Worm (Caenorhabditis elegans): ENCODE data around the gene T19H12.2.

T19H12.2 gene

DNA sequence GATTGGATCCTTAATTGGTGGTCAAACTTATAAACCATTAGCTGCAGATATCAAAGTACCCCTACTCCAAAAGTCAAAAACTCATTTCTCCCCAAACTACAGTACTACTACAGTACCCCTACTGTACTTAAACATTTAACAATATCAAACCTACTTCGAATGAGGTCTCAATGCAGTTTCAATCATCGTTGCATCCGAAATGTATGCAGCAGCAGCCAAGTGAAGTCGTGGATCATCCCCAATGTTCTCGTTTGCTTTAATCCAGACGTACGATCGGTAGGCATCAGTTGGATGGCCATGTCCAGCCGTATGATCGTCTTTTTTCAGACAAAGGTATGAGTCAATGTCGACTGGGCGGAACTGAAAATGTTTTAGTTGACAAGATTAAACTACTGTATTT, 32.7 kb upstream of the T19H12.2 start:
- TF ChIP-seq aha-1 (tag) (peak; percentile 91), nhr-77 (tag; optimal IDR thresholded peaks at IDR 0.05) (no peak)

DNA sequence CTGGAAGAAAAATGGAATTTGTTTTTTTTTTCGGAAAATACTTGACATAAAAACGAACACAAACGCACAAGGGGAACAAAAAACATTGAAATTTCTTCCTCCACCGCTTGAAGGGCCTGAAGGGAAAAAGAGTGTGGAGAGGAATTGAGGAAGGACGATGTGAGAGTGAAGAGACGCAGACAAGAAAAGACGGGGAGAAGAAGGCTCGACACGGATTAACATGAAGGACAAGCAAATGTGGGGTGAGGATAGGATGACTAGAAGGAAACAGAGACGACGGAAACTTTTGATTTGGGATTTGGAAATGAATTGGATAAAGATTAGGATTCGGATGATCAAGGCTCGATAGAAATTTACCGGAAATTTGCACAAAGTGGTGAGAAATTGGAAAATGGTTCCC, 29.7 kb upstream of the T19H12.2 start:
- peak; percentile 27 for TF ChIP-seq aha-1 (tag)
- TF ChIP-seq lsy-2 (tag; optimal IDR thresholded peaks at IDR 0.05): peak in 1 of 2 experiments; percentile 5
- TF ChIP-seq rbr-2 (tag; optimal IDR thresholded peaks at IDR 0.05): peak; percentile 48
- no peak for TF ChIP-seq snpc-1.2 (GFP tag; IDR thresholded peaks at IDR 0.05)

DNA sequence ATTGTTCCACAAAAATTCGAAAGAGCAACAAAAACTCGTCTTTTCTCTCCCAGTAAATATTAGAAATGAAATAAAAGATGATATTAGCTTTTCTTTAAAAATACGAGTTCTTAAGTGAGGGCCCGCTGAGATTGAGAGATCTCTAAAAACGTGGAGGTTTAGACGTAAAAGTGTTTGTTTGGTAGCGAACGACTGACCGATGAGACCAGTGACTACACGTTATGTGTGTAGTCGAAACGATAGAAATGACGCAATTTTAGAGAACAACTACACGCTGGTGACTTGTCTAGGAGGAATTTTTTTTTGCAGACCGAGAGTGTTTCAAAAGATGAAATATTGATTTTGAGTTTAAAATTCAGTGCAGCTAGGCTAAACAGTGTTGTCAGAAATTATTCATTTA, 27.5 kb upstream of the T19H12.2 start, which contains the start of gene C37H5.13:
TSS of gene C37H5.13 (minus strand) at position 229 of the 400 bp plus-strand sequence.
- TF ChIP-seq nhr-11 (tag; optimal IDR thresholded peaks at IDR 0.05) (peak; percentile 11), hlh-30 (tag; optimal IDR thresholded peaks at IDR 0.05; ENCODE audit: insufficient read depth) (peak; percentile 48), Y5F2A.4 (GFP tag; optimal IDR thresholded peaks at IDR 0.05) (no peak), ZK546.5 (tag; optimal IDR thresholded peaks at IDR 0.05) (no peak), lim-7 (GFP tag; IDR thresholded peaks at IDR 0.05) (no peak), mep-1 (tag; optimal IDR thresholded peaks at IDR 0.05) (peak; percentile 28), mxl-3 (GFP tag; optimal IDR thresholded peaks at IDR 0.05) (no peak), spr-3 (GFP tag; optimal IDR thresholded peaks at IDR 0.05) (no peak), dve-1 (tag; optimal IDR thresholded peaks at IDR 0.05; ENCODE audit: insufficient read depth) (peak; percentile 45), cey-2 (tag; optimal IDR thresholded peaks at IDR 0.05; ENCODE audit: borderline replicate concordance, insufficient read depth) (no peak), lin-38 (GFP tag; IDR thresholded peaks at IDR 0.05) (no peak), F44E2.7 (GFP tag; IDR thresholded peaks at IDR 0.05) (no peak), hif-1 (tag; optimal IDR thresholded peaks at IDR 0.05) (peak in 1 of 2 experiments; percentile 2), nhr-237 (tag; optimal IDR thresholded peaks at IDR 0.05) (no peak), php-3 (GFP tag; IDR thresholded peaks at IDR 0.05) (no peak), vab-7 (GFP tag; IDR thresholded peaks at IDR 0.05) (no peak), mes-2 (tag; optimal IDR thresholded peaks at IDR 0.05; ENCODE audit: poor library complexity, severe bottlenecking) (no peak), daf-16 (GFP tag; optimal IDR thresholded peaks at IDR 0.05) (no peak), daf-16 (tag; optimal IDR thresholded peaks at IDR 0.05) (peak; percentile 42), dpl-1 (GFP tag; optimal IDR thresholded peaks at IDR 0.05) (no peak), lin-13 (GFP tag; optimal IDR thresholded peaks at IDR 0.05) (no peak), egl-43 (GFP tag; IDR thresholded peaks at IDR 0.05) (no peak), mdl-1 (tag; optimal IDR thresholded peaks at IDR 0.05) (peak in 1 of 2 experiments; percentile 27), zfp-2 (tag; optimal IDR thresholded peaks at IDR 0.05) (no peak), ceh-82 (tag; optimal IDR thresholded peaks at IDR 0.05) (no peak), T20F7.1 (GFP tag; optimal IDR thresholded peaks at IDR 0.05) (no peak), lir-3 (tag; optimal IDR thresholded peaks at IDR 0.05) (no peak), ztf-7 (tag; optimal IDR thresholded peaks at IDR 0.05) (peak; percentile 56), unc-39 (tag; optimal IDR thresholded peaks at IDR 0.05) (no peak), nhr-42 (GFP tag; IDR thresholded peaks at IDR 0.05) (no peak), nhr-102 (tag; optimal IDR thresholded peaks at IDR 0.05) (no peak), unc-130 (GFP tag; optimal IDR thresholded peaks at IDR 0.05) (no peak), Y105C5A.15 (GFP tag; IDR thresholded peaks at IDR 0.05) (no peak), nhr-28 (tag; optimal IDR thresholded peaks at IDR 0.05) (peak; percentile 98), aha-1 (tag) (no peak), spr-1 (tag; optimal IDR thresholded peaks at IDR 0.05) (no peak), T26A8.4 (GFP tag; IDR thresholded peaks at IDR 0.05) (no peak), gei-8 (GFP tag; optimal IDR thresholded peaks at IDR 0.05) (no peak), mxl-2 (GFP tag; conservative IDR thresholded peaks at IDR 0.05) (no peak), pha-4 (GFP tag; IDR thresholded peaks at IDR 0.05) (no peak), pha-4 (tag; optimal IDR thresholded peaks at IDR 0.05) (no peak), lsy-2 (tag; optimal IDR thresholded peaks at IDR 0.05) (peak in 1 of 2 experiments; percentile 19), ama-1 (optimal IDR thresholded peaks at IDR 0.05) (no peak)

All from whole organism, L4 larva.